Fruit fly (Drosophila melanogaster): ENCODE measurements around the gene CG10376.

DNA sequence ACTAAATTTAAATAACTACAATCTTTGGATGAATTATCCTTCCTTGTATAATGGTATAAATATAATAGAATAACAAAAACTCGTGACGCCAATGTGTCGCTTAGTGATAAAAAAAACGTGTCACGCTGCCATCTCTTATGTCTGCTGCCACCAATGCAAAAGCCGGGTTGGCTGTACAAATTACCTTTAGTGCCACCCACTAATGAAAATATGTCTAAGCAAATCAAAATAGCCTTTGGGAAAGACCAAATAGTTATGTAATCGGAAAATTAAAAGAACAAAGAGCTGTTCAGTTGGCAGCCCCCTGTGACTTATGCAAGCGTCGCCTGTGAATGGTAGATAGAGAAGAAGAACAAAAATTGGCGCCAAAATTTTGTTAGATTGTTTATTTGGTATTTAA lies 13.5 kb downstream of the CG10376 start, which contains the start of gene CG10336:
- TF ChIP-seq Blimp-1 (GFP tag; optimal IDR thresholded peaks at IDR 0.05) (no peak), CG32006 (GFP tag; optimal IDR thresholded peaks at IDR 0.05) (no peak), Eip93F (GFP tag; optimal IDR thresholded peaks at IDR 0.05) (no peak)
